Worm (Caenorhabditis elegans) whole organism, L1 larva: ENCODE measurements around the gene F56F11.1.

Experiments
- C16A3.4 ChIP-seq: fragments of 150-350 bp; optimal IDR thresholded peaks from 2 replicates; lab custom pipeline; 2014; ENCODE audit warnings: missing biosample characterization, missing genetic modification characterization
- C34B4.2 ChIP-seq: sonication (generic microtip); optimal IDR thresholded peaks from 2 replicates; lab custom pipeline; 2017; ENCODE audit warnings: mild to moderate bottlenecking, missing genetic modification characterization, missing compliant biosample characterization
- aha-1 ChIP-seq: fragments of 150-350 bp; optimal IDR thresholded peaks from 2 replicates; lab custom pipeline; 2014; ENCODE audit warnings: missing biosample characterization, missing genetic modification characterization
- aly-2 ChIP-seq: fragments of 150-350 bp; optimal IDR thresholded peaks from 2 replicates; lab custom pipeline; 2014; ENCODE audit warnings: missing biosample characterization, missing genetic modification characterization
- blmp-1 ChIP-seq: fragments of 150-350 bp; optimal IDR thresholded peaks from 2 replicates; lab custom pipeline; 2014; ENCODE audit warnings: missing biosample characterization, missing genetic modification characterization
- ceh-82 ChIP-seq, 3 experiments: fragments of 150-350 bp in 1 of 3; sonication (generic microtip) in 2 of 3; optimal IDR thresholded peaks; 2 replicates each; lab custom pipeline; 2014 to 2017; ENCODE audit warnings: missing biosample characterization in 3 of 3, missing genetic modification characterization in 3 of 3
- dpl-1 ChIP-seq, 3 experiments: fragments of 150-350 bp in 2 of 3; sonication (generic microtip) in 1 of 3; optimal IDR thresholded peaks; 2 replicates each; lab custom pipeline; 2014 to 2017; ENCODE audit warnings: missing biosample characterization in 3 of 3, missing genetic modification characterization in 3 of 3, missing genetic modification reagents in 3 of 3
- efl-1 ChIP-seq, 4 experiments: fragments of 150-350 bp; optimal IDR thresholded peaks in 3 of 4; peaks in 1 of 4; 1 replicate in 1 of 4; 2 replicates in 3 of 4; lab custom pipeline; 2014; ENCODE audit warnings: missing biosample characterization in 2 of 4, missing genetic modification characterization in 2 of 4, missing genetic modification reagents in 2 of 4
- egl-13 ChIP-seq: sonication (generic microtip); optimal IDR thresholded peaks from 2 replicates; lab custom pipeline; 2016; ENCODE audit warnings: missing genotype, missing genetic modification reagents, missing genetic modification characterization, missing compliant biosample characterization
- elt-2 ChIP-seq: sonication (generic microtip); optimal IDR thresholded peaks from 2 replicates; lab custom pipeline; 2016; ENCODE audit warnings: missing genetic modification characterization, mild to moderate bottlenecking, inconsistent platforms, missing compliant biosample characterization, missing genetic modification reagents
- elt-3 ChIP-seq, 6 experiments: fragments of 150-350 bp in 1 of 6; sonication (generic microtip); optimal IDR thresholded peaks; 2 replicates each; lab custom pipeline; 2017 to 2018; ENCODE audit warnings: missing biosample characterization in 6 of 6, missing genetic modification characterization in 6 of 6, inconsistent platforms in 1 of 6
- fkh-10 ChIP-seq: sonication (generic microtip); optimal IDR thresholded peaks from 2 replicates; lab custom pipeline; 2017; ENCODE audit warnings: missing biosample characterization, missing genetic modification reagents, missing genetic modification characterization
- fkh-4 ChIP-seq: sonication (generic microtip); optimal IDR thresholded peaks from 2 replicates; lab custom pipeline; 2016; ENCODE audit warnings: missing compliant biosample characterization, missing genetic modification characterization, borderline replicate concordance
- grh-1 ChIP-seq: fragments of 200-800 bp; sonication (Bioruptor generic); IDR thresholded peaks from 2 replicates; pipeline ENCODE4 v1.3.6; 2022; ENCODE audit warnings: missing genetic modification reagents, missing genetic modification characterization, missing compliant biosample characterization
- hlh-4 ChIP-seq: sonication (generic microtip); optimal IDR thresholded peaks from 2 replicates; lab custom pipeline; 2016; ENCODE audit warnings: mild to moderate bottlenecking, missing genetic modification characterization, missing compliant biosample characterization
- hpl-2 ChIP-seq: fragments of 150-350 bp; optimal IDR thresholded peaks from 2 replicates; lab custom pipeline; 2014; ENCODE audit warnings: missing biosample characterization, missing genetic modification reagents, missing genetic modification characterization
- jun-1 ChIP-seq: fragments of 150-350 bp; optimal IDR thresholded peaks from 2 replicates; lab custom pipeline; 2014; ENCODE audit warnings: missing biosample characterization, missing genetic modification reagents, missing genetic modification characterization
- lin-14 ChIP-seq: fragments of 200-800 bp; sonication (Bioruptor generic); optimal IDR thresholded peaks from 2 replicates; lab custom pipeline; 2018; ENCODE audit warnings: mild to moderate bottlenecking, missing genetic modification characterization, moderate library complexity, missing compliant biosample characterization
- lin-35 ChIP-seq, 2 experiments: fragments of 150-350 bp; optimal IDR thresholded peaks; 2 replicates each; lab custom pipeline; 2014; ENCODE audit warnings: missing biosample characterization in 2 of 2, missing genetic modification characterization in 2 of 2, missing genetic modification reagents in 2 of 2
- lin-39 ChIP-seq: fragments of 150-350 bp; optimal IDR thresholded peaks from 2 replicates; lab custom pipeline; 2014; ENCODE audit warnings: missing biosample characterization, missing genetic modification reagents, missing genetic modification characterization
- lsy-2 ChIP-seq, 2 experiments: fragments of 150-350 bp; optimal IDR thresholded peaks; 2 replicates each; lab custom pipeline; 2014; ENCODE audit warnings: missing biosample characterization in 2 of 2, missing genetic modification characterization in 2 of 2
- mab-9 ChIP-seq: fragments of 200-800 bp; sonication (Bioruptor generic); IDR thresholded peaks from 2 replicates; pipeline ENCODE4 v1.3.6; 2022; ENCODE audit warnings: missing genetic modification reagents, missing genetic modification characterization, missing compliant biosample characterization
- nhr-20 ChIP-seq: sonication (generic microtip); optimal IDR thresholded peaks from 2 replicates; lab custom pipeline; 2016; ENCODE audit warnings: mild to moderate bottlenecking, missing genetic modification characterization, missing compliant biosample characterization
- nhr-237 ChIP-seq: fragments of 150-350 bp; optimal IDR thresholded peaks from 2 replicates; lab custom pipeline; 2014; ENCODE audit warnings: missing biosample characterization, missing genetic modification characterization
- nhr-71 ChIP-seq: sonication (generic microtip); optimal IDR thresholded peaks from 2 replicates; lab custom pipeline; 2016; ENCODE audit warnings: mild to moderate bottlenecking, missing genetic modification characterization, moderate library complexity, missing compliant biosample characterization
- nhr-76 ChIP-seq: sonication (generic microtip); optimal IDR thresholded peaks from 2 replicates; lab custom pipeline; 2017; ENCODE audit warnings: missing biosample characterization, missing genetic modification characterization
- nhr-84 ChIP-seq: sonication (generic microtip); optimal IDR thresholded peaks from 2 replicates; lab custom pipeline; 2017; ENCODE audit warnings: missing biosample characterization, missing genetic modification characterization
- nhr-85 ChIP-seq: sonication (generic microtip); peaks from one replicate; lab custom pipeline; 2016; ENCODE audit warnings: missing genetic modification characterization, inconsistent platforms, missing compliant biosample characterization
- nhr-90 ChIP-seq: sonication (generic microtip); optimal IDR thresholded peaks from 2 replicates; lab custom pipeline; 2016; ENCODE audit warnings: mild to moderate bottlenecking, missing genetic modification characterization, missing compliant biosample characterization; ENCODE audit not compliant: poor library complexity
- pqm-1 ChIP-seq: sonication (generic microtip); optimal IDR thresholded peaks from 3 replicates; lab custom pipeline; 2017; ENCODE audit warnings: missing biosample characterization, missing genetic modification characterization
- rnt-1 ChIP-seq: sonication (generic microtip); optimal IDR thresholded peaks from 2 replicates; lab custom pipeline; 2016; ENCODE audit warnings: mild to moderate bottlenecking, missing genetic modification characterization, moderate library complexity, missing compliant biosample characterization
- skn-1 ChIP-seq: fragments of 150-350 bp; optimal IDR thresholded peaks from 2 replicates; lab custom pipeline; 2014; ENCODE audit warnings: missing biosample characterization, missing genetic modification characterization
- sox-4 ChIP-seq: sonication (generic microtip); optimal IDR thresholded peaks from 2 replicates; lab custom pipeline; 2016; ENCODE audit warnings: missing genetic modification characterization, missing compliant biosample characterization
- tbx-2 ChIP-seq: sonication (generic microtip); optimal IDR thresholded peaks from 2 replicates; lab custom pipeline; 2016; ENCODE audit warnings: missing genetic modification characterization, missing compliant biosample characterization
- unc-62 ChIP-seq: fragments of 150-350 bp; optimal IDR thresholded peaks from 2 replicates; lab custom pipeline; 2014; ENCODE audit warnings: missing biosample characterization, missing genetic modification reagents, missing genetic modification characterization
- zip-4 ChIP-seq: fragments of 200-800 bp; sonication (Bioruptor generic); optimal IDR thresholded peaks from 2 replicates; lab custom pipeline; 2018; ENCODE audit warnings: mild to moderate bottlenecking, missing genetic modification characterization, moderate library complexity, missing compliant biosample characterization

Gene F56F11.1

ce11 chrIII:2866597-2866996, 24.9 kb upstream of the F56F11.1 start:
- no peak for TF ChIP-seq nhr-76
- TF ChIP-seq efl-1 (optimal IDR thresholded peaks at IDR 0.05; lab: Kevin White, UChicago) = no peak
- peak in 1 of 2 experiments; percentile 11 for TF ChIP-seq efl-1 (GFP tag; optimal IDR thresholded peaks at IDR 0.05 in 1 of 2; lab: Kevin White, UChicago)
- TF ChIP-seq, all 84 proteins: peak for 1

- TF ChIP-seq lsy-2 (tag; optimal IDR thresholded peaks at IDR 0.05; lab: Kevin White, UChicago) (peak in 1 of 2 experiments; percentile 38), nhr-237 (tag; lab: Kevin White, UChicago) (no peak), pqm-1 (tag; lab: Kevin White, UChicago) (no peak), grh-1 (no peak), lin-14 (GFP tag; lab: Kevin White, UChicago) (peak; percentile 22), C16A3.4 (tag; lab: Kevin White, UChicago) (no peak), hlh-4 (tag; lab: Kevin White, UChicago) (no peak), lin-35 (GFP tag; optimal IDR thresholded peaks at IDR 0.05; lab: Kevin White, UChicago) (no peak), nhr-85 (tag; lab: Kevin White, UChicago) (peak; percentile 33)
These were observed 23.1 kb upstream of the F56F11.1 start for ce11 chrIII:2868416-2868815.

DNA sequence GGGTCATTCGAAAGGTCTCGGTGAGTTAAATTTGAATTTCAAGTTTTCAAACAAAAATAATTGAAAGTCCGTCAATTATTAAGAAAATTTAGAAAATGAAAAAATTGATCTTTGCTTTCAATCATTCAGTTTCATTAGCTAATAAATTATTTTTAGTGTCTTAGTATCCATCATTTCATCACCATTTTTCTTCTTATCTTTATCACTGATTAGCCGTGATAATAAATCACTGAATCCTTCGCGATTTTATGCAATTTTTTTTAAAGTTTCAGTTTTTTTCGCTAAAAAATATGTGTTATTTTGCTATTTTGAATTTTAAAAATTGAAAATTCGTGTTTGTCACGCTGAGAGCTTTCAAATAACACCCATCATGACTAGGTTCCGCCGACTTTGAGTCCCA, 22.5 kb upstream of the F56F11.1 start:
- TF ChIP-seq fkh-4 (tag; lab: Kevin White, UChicago) = no peak
- no peak for TF ChIP-seq lin-39 (tag; lab: Kevin White, UChicago)
- TF ChIP-seq zip-4 (GFP tag; lab: Kevin White, UChicago) = no peak
- TF ChIP-seq unc-62 (GFP tag; lab: Kevin White, UChicago) = no peak
- TF ChIP-seq hpl-2 (GFP tag; lab: Kevin White, UChicago) = no peak
- peak in 1 of 6 experiments; percentile 7 for TF ChIP-seq elt-3 (tag; optimal IDR thresholded peaks at IDR 0.05; lab: Kevin White, UChicago)
- TF ChIP-seq nhr-90 (tag; lab: Kevin White, UChicago) = no peak

DNA sequence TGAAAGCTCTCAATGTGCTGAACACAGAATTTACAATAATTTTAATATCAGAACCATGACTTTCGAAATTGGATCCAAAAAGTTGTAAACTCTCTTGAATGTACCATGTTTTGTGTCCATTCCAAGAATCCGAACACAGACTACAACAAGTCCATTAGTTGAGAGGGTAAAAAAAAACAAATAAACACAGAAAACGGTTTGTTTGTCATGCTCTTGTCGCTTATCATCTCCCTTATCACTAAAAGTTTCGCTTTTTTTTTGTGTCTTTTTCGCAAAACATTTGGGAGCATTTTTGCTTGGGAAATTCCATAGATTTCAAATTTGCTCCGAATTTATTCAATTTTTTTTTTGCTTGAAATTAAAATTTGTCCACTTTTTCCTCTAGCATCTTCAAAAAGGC, 22.0 kb upstream of the F56F11.1 start:
- TF ChIP-seq tbx-2 (tag; lab: Kevin White, UChicago) (no peak), elt-2 (tag; lab: Kevin White, UChicago) (peak; percentile 45)

ce11 chrIII:2870228-2870627, 21.3 kb upstream of the F56F11.1 start:
- peak in 1 of 2 experiments; percentile 2 for TF ChIP-seq lsy-2 (tag; optimal IDR thresholded peaks at IDR 0.05; lab: Kevin White, UChicago)
- no peak for TF ChIP-seq nhr-237 (tag; lab: Kevin White, UChicago)
- no peak for TF ChIP-seq rnt-1 (tag; lab: Kevin White, UChicago)
- TF ChIP-seq fkh-10 (GFP tag; lab: Kevin White, UChicago) = no peak
- peak; percentile 4 for TF ChIP-seq nhr-71
- no peak for TF ChIP-seq efl-1 (optimal IDR thresholded peaks at IDR 0.05; lab: Kevin White, UChicago)
- TF ChIP-seq efl-1 (GFP tag; optimal IDR thresholded peaks at IDR 0.05 in 1 of 2; lab: Kevin White, UChicago) = peak in 1 of 2 experiments; percentile 50
- no peak for TF ChIP-seq nhr-84 (tag; lab: Kevin White, UChicago)
- TF ChIP-seq mab-9 = no peak
- TF ChIP-seq ceh-82 (tag; optimal IDR thresholded peaks at IDR 0.05; lab: Kevin White, UChicago) = no peak
- TF ChIP-seq aha-1 (tag; lab: Kevin White, UChicago) = no peak
- TF ChIP-seq blmp-1 (tag; lab: Kevin White, UChicago) = peak; percentile 6
- TF ChIP-seq sox-4 (tag; lab: Kevin White, UChicago) = no peak
- TF ChIP-seq egl-13 = no peak
- no peak for TF ChIP-seq C34B4.2 (tag; lab: Kevin White, UChicago)
- peak; percentile 4 for TF ChIP-seq nhr-20 (tag; lab: Kevin White, UChicago)
- no peak for TF ChIP-seq aly-2
- TF ChIP-seq elt-2 (tag; lab: Kevin White, UChicago) = peak; percentile 86
- TF ChIP-seq dpl-1 (GFP tag; optimal IDR thresholded peaks at IDR 0.05; lab: Kevin White, UChicago) = no peak
- TF ChIP-seq lin-35 (GFP tag; optimal IDR thresholded peaks at IDR 0.05; lab: Kevin White, UChicago) = peak in 1 of 2 experiments; percentile 31
- no peak for TF ChIP-seq skn-1
- TF ChIP-seq unc-62 (GFP tag; lab: Kevin White, UChicago) = no peak
- peak; percentile 33 for TF ChIP-seq jun-1 (tag; lab: Kevin White, UChicago)
- no peak for TF ChIP-seq zip-4 (GFP tag; lab: Kevin White, UChicago)
- TF ChIP-seq, all 84 proteins: peak for 8
